Worm (Caenorhabditis elegans): ENCODE results near the gene spp-6.

Gene spp-6

ce11 chrX:7296310-7296709 is 20.8 kb upstream of the spp-6 start (continued):
- TF ChIP-seq php-3 (GFP tag; IDR thresholded peaks at IDR 0.05) = no peak
- no peak for TF ChIP-seq nhr-102 (tag; optimal IDR thresholded peaks at IDR 0.05)
- no peak for TF ChIP-seq pqm-1 (tag; optimal IDR thresholded peaks at IDR 0.05)
- TF ChIP-seq ama-1 (optimal IDR thresholded peaks at IDR 0.05) = no peak
- no peak for TF ChIP-seq unc-130 (GFP tag; optimal IDR thresholded peaks at IDR 0.05)
- no peak for TF ChIP-seq mes-2 (tag; optimal IDR thresholded peaks at IDR 0.05; ENCODE audit: poor library complexity, severe bottlenecking)

ce11 chrX:7298652-7299051 is 18.5 kb upstream of the spp-6 start, which contains the start of gene K03A1.4:
Gene K03A1.4, minus strand, starts transcription at chrX:7298752.
- TF ChIP-seq mes-2 (tag; optimal IDR thresholded peaks at IDR 0.05; ENCODE audit: poor library complexity, severe bottlenecking) = no peak
- peak in 1 of 2 experiments; percentile 53 for TF ChIP-seq unc-62 (GFP tag; optimal IDR thresholded peaks at IDR 0.05 in 1 of 2)
- TF ChIP-seq unc-62 (tag; optimal IDR thresholded peaks at IDR 0.05) = no peak
- TF ChIP-seq hlh-30 (tag; optimal IDR thresholded peaks at IDR 0.05; ENCODE audit: insufficient read depth) = no peak
- no peak for TF ChIP-seq lin-39 (tag; optimal IDR thresholded peaks at IDR 0.05)

- no peak for TF ChIP-seq ztf-11 (tag; optimal IDR thresholded peaks at IDR 0.05)
- TF ChIP-seq nhr-111 (GFP tag; optimal IDR thresholded peaks at IDR 0.05) = no peak
- no peak for TF ChIP-seq ceh-20 (GFP tag; IDR thresholded peaks at IDR 0.05)
- peak in 1 of 2 experiments; percentile 3 for TF ChIP-seq unc-62 (GFP tag; optimal IDR thresholded peaks at IDR 0.05 in 1 of 2)
- no peak for TF ChIP-seq unc-62 (tag; optimal IDR thresholded peaks at IDR 0.05)
- TF ChIP-seq php-3 (GFP tag; IDR thresholded peaks at IDR 0.05) = peak; percentile 47; the same call in 1 of the 2 replicates
- no peak for TF ChIP-seq saeg-2 (GFP tag; IDR thresholded peaks at IDR 0.05)
- TF ChIP-seq mes-2 (tag; optimal IDR thresholded peaks at IDR 0.05; ENCODE audit: poor library complexity, severe bottlenecking) = no peak
- peak; percentile 54; the same call in 1 of the 2 replicates for TF ChIP-seq dmd-6 (GFP tag; IDR thresholded peaks at IDR 0.05)
- TF ChIP-seq pha-4 (GFP tag; IDR thresholded peaks at IDR 0.05) = no peak
- no peak for TF ChIP-seq pha-4 (tag; optimal IDR thresholded peaks at IDR 0.05)
- peak; percentile 34 for TF ChIP-seq hlh-11 (tag; optimal IDR thresholded peaks at IDR 0.05)
- no peak for TF ChIP-seq daf-16 (GFP tag; optimal IDR thresholded peaks at IDR 0.05)
- peak; percentile 46 for TF ChIP-seq daf-16 (tag; optimal IDR thresholded peaks at IDR 0.05)
- no peak for TF ChIP-seq hlh-30 (tag; optimal IDR thresholded peaks at IDR 0.05; ENCODE audit: insufficient read depth)
- no peak for TF ChIP-seq T26A8.4 (GFP tag; IDR thresholded peaks at IDR 0.05)
- TF ChIP-seq set-16 (GFP tag; IDR thresholded peaks at IDR 0.05) = no peak
- 0 out of 2 replicates have a peak, but pooled peaks have one; percentile 7 for TF ChIP-seq tra-1 (GFP tag; IDR thresholded peaks at IDR 0.05)
- no peak for TF ChIP-seq sdz-12 (GFP tag; optimal IDR thresholded peaks at IDR 0.05)
- no peak for TF ChIP-seq ZK546.5 (tag; optimal IDR thresholded peaks at IDR 0.05)
- TF ChIP-seq dve-1 (tag; optimal IDR thresholded peaks at IDR 0.05; ENCODE audit: insufficient read depth) = peak; percentile 65
- no peak for TF ChIP-seq snpc-1.2 (GFP tag; IDR thresholded peaks at IDR 0.05)
- peak; percentile 48 for TF ChIP-seq pqm-1 (tag; optimal IDR thresholded peaks at IDR 0.05)
- TF ChIP-seq ceh-44 (GFP tag; IDR thresholded peaks at IDR 0.05) = no peak
Measured at ce11 chrX:7303115-7303514, 14.0 kb upstream of the spp-6 start.

ce11 chrX:7305520-7306186 is 11.5 kb upstream of the spp-6 start, which contains the start of gene sur-5:
Gene sur-5, minus strand, starts transcription at chrX:7305570.
- TF ChIP-seq R02D3.7 (tag; optimal IDR thresholded peaks at IDR 0.05) = no peak
- peak; percentile 61 for TF ChIP-seq dmd-6 (GFP tag; IDR thresholded peaks at IDR 0.05)
- no peak for TF ChIP-seq Y5F2A.4 (GFP tag; optimal IDR thresholded peaks at IDR 0.05)
- TF ChIP-seq php-3 (GFP tag; IDR thresholded peaks at IDR 0.05) = 0 out of 2 replicates have a peak, but pooled peaks have one; percentile 22
- TF ChIP-seq rbr-2 (tag; optimal IDR thresholded peaks at IDR 0.05) = no peak
- no peak for TF ChIP-seq nhr-237 (tag; optimal IDR thresholded peaks at IDR 0.05)
- no peak for TF ChIP-seq lim-7 (GFP tag; IDR thresholded peaks at IDR 0.05)
- no peak for TF ChIP-seq ztf-11 (tag; optimal IDR thresholded peaks at IDR 0.05)
- TF ChIP-seq sdz-12 (GFP tag; optimal IDR thresholded peaks at IDR 0.05) = no peak
- TF ChIP-seq ceh-20 (GFP tag; IDR thresholded peaks at IDR 0.05) = no peak
- TF ChIP-seq aha-1 (tag) = peak; percentile 62
- TF ChIP-seq zip-2 (tag; optimal IDR thresholded peaks at IDR 0.05) = no peak
- TF ChIP-seq nhr-48 (tag; optimal IDR thresholded peaks at IDR 0.05) = peak; percentile 84
- no peak for TF ChIP-seq madf-9 (GFP tag; conservative IDR thresholded peaks at IDR 0.05)
- no peak for TF ChIP-seq nhr-11 (tag; optimal IDR thresholded peaks at IDR 0.05)
- no peak for TF ChIP-seq tra-1 (GFP tag; IDR thresholded peaks at IDR 0.05)
- TF ChIP-seq ZK546.5 (tag; optimal IDR thresholded peaks at IDR 0.05) = no peak
- peak; percentile 20 for TF ChIP-seq nhr-77 (tag; optimal IDR thresholded peaks at IDR 0.05)
- peak; percentile 81 for TF ChIP-seq pqm-1 (tag; optimal IDR thresholded peaks at IDR 0.05)
- no peak for TF ChIP-seq nhr-41 (GFP tag; IDR thresholded peaks at IDR 0.05)
- TF ChIP-seq ces-1 (GFP tag; optimal IDR thresholded peaks at IDR 0.05) = no peak
- 0 out of 2 replicates have a peak, but pooled peaks have one; percentile 23 for TF ChIP-seq mdt-29 (GFP tag; IDR thresholded peaks at IDR 0.05)
- peak; percentile 52 for TF ChIP-seq nhr-102 (tag; optimal IDR thresholded peaks at IDR 0.05)
- TF ChIP-seq hlh-30 (tag; optimal IDR thresholded peaks at IDR 0.05; ENCODE audit: insufficient read depth) = peak; percentile 54
- TF ChIP-seq mxl-3 (GFP tag; optimal IDR thresholded peaks at IDR 0.05) = peak; percentile 62
- TF ChIP-seq hlh-11 (tag; optimal IDR thresholded peaks at IDR 0.05) = peak; percentile 81
- no peak for TF ChIP-seq saeg-2 (GFP tag; IDR thresholded peaks at IDR 0.05)
